Fruit fly (Drosophila melanogaster): ENCODE results near the gene CG31141.

- TF ChIP-seq ttk (optimal IDR thresholded peaks at IDR 0.05) (no peak), h (optimal IDR thresholded peaks at IDR 0.05) (no peak), psq (optimal IDR thresholded peaks at IDR 0.05) (no peak)
Observed at dm6 chr3R:23889922-23890321, 33.2 kb upstream of the CG31141 start, which contains the start of gene Pli.
